Fruit fly (Drosophila melanogaster): ENCODE measurements around the gene CG10621.

DNA sequence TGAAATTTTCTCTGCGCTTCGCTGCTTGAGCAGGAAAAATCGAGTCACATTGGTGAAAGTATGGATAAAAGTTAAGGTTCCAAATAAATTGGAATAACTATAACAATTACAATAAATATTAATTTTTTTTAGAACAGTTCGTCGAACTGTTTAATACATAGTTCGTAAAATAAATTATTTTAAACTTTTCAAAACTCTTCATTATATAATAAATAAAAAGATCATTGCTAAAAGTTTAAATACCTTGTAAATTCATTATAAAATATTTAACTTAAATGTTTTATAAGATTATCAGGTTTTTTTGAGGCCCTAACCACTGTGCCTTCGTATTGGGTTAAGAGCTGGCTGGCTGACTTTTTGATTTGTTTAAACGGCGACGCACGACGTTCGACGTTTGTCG, 34.8 kb downstream of the CG10621 start:
- TF ChIP-seq Myc (optimal IDR thresholded peaks at IDR 0.05) (no peak), woc (GFP tag; optimal IDR thresholded peaks at IDR 0.05) (no peak), dl (GFP tag; optimal IDR thresholded peaks at IDR 0.05; ENCODE audit: insufficient read depth in 1 of 2, partially characterized antibody in 2 of 2) (no peak), Jra (GFP tag; optimal IDR thresholded peaks at IDR 0.05) (no peak), CG32264 (GFP tag; optimal IDR thresholded peaks at IDR 0.05) (no peak), pan (optimal IDR thresholded peaks at IDR 0.05) (no peak)
